Fruit fly (Drosophila melanogaster): ENCODE measurements around the gene MED6.

MED6 gene

DNA sequence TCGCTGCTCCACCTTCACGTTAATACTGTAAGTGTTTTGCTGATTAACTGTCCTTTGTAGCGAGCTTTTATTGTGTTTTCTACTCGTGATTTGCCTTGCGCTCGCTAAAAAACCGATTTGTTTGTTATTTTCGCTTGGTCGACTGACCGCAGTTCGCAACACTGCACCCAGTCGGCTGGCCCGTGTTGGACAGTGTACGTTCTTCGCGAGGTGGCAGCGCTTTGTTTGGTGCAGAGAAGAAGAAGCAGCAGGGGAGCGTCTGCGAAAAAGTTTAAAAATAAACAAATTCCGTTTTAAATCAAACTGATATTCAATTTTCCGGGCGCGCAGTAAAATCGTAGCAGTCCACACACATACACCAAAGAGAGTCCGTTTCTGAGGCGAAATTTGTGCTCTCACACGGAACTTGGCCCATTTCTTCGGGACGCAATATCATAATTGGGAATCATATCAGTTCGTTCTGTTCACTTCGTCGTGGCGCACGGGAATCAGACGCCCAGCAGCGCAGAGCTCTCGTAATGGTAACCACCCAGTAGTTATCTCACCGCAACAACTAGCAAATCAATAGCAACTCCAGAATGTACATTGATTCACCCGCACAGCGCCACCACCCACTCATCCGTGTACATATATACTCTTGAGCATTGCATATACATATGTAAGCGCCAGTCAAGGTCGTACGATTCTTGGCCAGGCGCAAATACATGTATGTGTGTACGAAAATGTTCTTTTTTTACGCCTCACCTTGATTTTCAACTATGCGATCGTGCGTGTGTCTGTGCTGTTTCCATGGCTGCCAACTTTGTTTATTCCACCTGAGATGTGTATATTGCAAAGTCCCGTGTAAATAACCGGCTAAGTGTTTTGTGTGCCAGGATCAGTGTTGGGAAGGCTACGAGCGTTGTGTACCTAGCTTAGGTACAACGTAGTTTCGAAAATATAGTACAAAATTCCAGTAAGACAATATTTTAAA, 878 bp downstream of the MED6 start, which contains the start of gene Naa80 (continued):
- TF ChIP-seq stwl (tag; optimal IDR thresholded peaks at IDR 0.05) (peak; percentile 77), BEAF-32 (GFP tag; optimal IDR thresholded peaks at IDR 0.05) (peak; percentile 56), trem (tag; optimal IDR thresholded peaks at IDR 0.05) (peak; percentile 88), CG3995 (GFP tag; optimal IDR thresholded peaks at IDR 0.05) (peak; percentile 68), CHES-1-like (GFP tag; optimal IDR thresholded peaks at IDR 0.05) (peak; percentile 94), CG12942 (GFP tag; optimal IDR thresholded peaks at IDR 0.05) (peak; percentile 69), CG7357 (GFP tag; IDR thresholded peaks at IDR 0.05) (no peak), CG12155 (GFP tag; optimal IDR thresholded peaks at IDR 0.05) (peak; percentile 74), CG1603 (tag; optimal IDR thresholded peaks at IDR 0.05) (peak; percentile 84), CoRest (tag; optimal IDR thresholded peaks at IDR 0.05) (peak; percentile 6), yki (optimal IDR thresholded peaks at IDR 0.05) (no peak), CG14965 (GFP tag; optimal IDR thresholded peaks at IDR 0.05; ENCODE audit: borderline replicate concordance) (peak; percentile 13), CG8089 (GFP tag; optimal IDR thresholded peaks at IDR 0.05) (peak; percentile 16), Dll (GFP tag; IDR thresholded peaks at IDR 0.05; ENCODE audit: partially characterized antibody) (0 out of 4 replicates have a peak, but pooled peaks have one; percentile 39), CG9876 (GFP tag; optimal IDR thresholded peaks at IDR 0.05) (peak; percentile 76), croc (GFP tag; conservative IDR thresholded peaks at IDR 0.05) (no peak), Dek (tag; optimal IDR thresholded peaks at IDR 0.05) (peak; percentile 34), Fer1 (GFP tag; optimal IDR thresholded peaks at IDR 0.05) (peak; percentile 62), ems (GFP tag; optimal IDR thresholded peaks at IDR 0.05) (peak; percentile 75), ash1 (GFP tag; optimal IDR thresholded peaks at IDR 0.05) (peak; percentile 25), NC2α (GFP tag; optimal IDR thresholded peaks at IDR 0.05) (peak; percentile 57), Hsf (GFP tag; optimal IDR thresholded peaks at IDR 0.05) (peak; percentile 75), chinmo (GFP tag; IDR thresholded peaks at IDR 0.05; ENCODE audit: partially characterized antibody) (0 out of 4 replicates have a peak, but pooled peaks have one; percentile 22), CG11723 (GFP tag; optimal IDR thresholded peaks at IDR 0.05) (peak; percentile 45), CG32532 (GFP tag; IDR thresholded peaks at IDR 0.05) (peak; percentile 61; the same call in 1 of the 2 replicates), CG3281 (GFP tag; optimal IDR thresholded peaks at IDR 0.05) (peak; percentile 51), CG30020 (tag; optimal IDR thresholded peaks at IDR 0.05) (peak; percentile 9), knrl (GFP tag; IDR thresholded peaks at IDR 0.05; ENCODE audit: partially characterized antibody) (peak; percentile 52; the same call in 1 of the 3 replicates), CG8944 (GFP tag; optimal IDR thresholded peaks at IDR 0.05) (peak; percentile 77), HLH4C (GFP tag; IDR thresholded peaks at IDR 0.05; ENCODE audit: partially characterized antibody) (0 out of 3 replicates have a peak, but pooled peaks have one; percentile 23), Sry-δ (GFP tag; optimal IDR thresholded peaks at IDR 0.05) (peak; percentile 54), Taf1 (GFP tag; IDR thresholded peaks at IDR 0.05) (no peak), CG8924 (tag; optimal IDR thresholded peaks at IDR 0.05) (peak; percentile 60), CG18476 (GFP tag; optimal IDR thresholded peaks at IDR 0.05) (peak; percentile 43), CG31224 (GFP tag; IDR thresholded peaks at IDR 0.05) (peak; percentile 76), CG17385 (GFP tag; optimal IDR thresholded peaks at IDR 0.05) (peak; percentile 99), gcm (GFP tag; optimal IDR thresholded peaks at IDR 0.05) (no peak), Stat92E (GFP tag; optimal IDR thresholded peaks at IDR 0.05) (peak in 1 of 3 experiments; percentile 24), danr (GFP tag; IDR thresholded peaks at IDR 0.05) (0 out of 2 replicates have a peak, but pooled peaks have one; percentile 6), CG1792 (GFP tag; optimal IDR thresholded peaks at IDR 0.05) (peak; percentile 25), MTF-1 (GFP tag; optimal IDR thresholded peaks at IDR 0.05; ENCODE audit: borderline replicate concordance) (peak; percentile 20), sob (GFP tag; IDR thresholded peaks at IDR 0.05) (peak; percentile 86), Sin3A (optimal IDR thresholded peaks at IDR 0.05) (peak; percentile 76)
